Worm (Caenorhabditis elegans) whole organism, young adult: ENCODE measurements around the gene ZK131.11.

Experiments used
- B0019.2 ChIP-seq: fragments of 200-800 bp; sonication (Bioruptor generic); conservative IDR thresholded peaks from 2 replicates; pipeline ENCODE4 v1.3.6; 2022; ENCODE audit warnings: missing genetic modification reagents, missing genetic modification characterization, missing compliant biosample characterization
- D2030.7 ChIP-seq: fragments of 200-800 bp; sonication (Bioruptor generic); IDR thresholded peaks from 2 replicates; pipeline ENCODE4 v1.3.6; 2022; ENCODE audit warnings: missing genetic modification reagents, missing genetic modification characterization, missing compliant biosample characterization
- F57C9.4 ChIP-seq: sonication (generic microtip); optimal IDR thresholded peaks from 2 replicates; lab custom pipeline; 2017; ENCODE audit warnings: mild to moderate bottlenecking, missing genetic modification characterization, missing compliant biosample characterization
- T26A5.8 ChIP-seq: sonication (generic microtip); optimal IDR thresholded peaks from 2 replicates; lab custom pipeline; 2016; ENCODE audit warnings: missing genetic modification characterization, missing compliant biosample characterization
- ama-1 ChIP-seq, 3 experiments: fragments of 150-350 bp in 1 of 3; sonication (generic microtip) in 2 of 3; optimal IDR thresholded peaks; 2 replicates each; lab custom pipeline; 2014 to 2018; ENCODE audit warnings: missing biosample characterization in 2 of 3, missing genetic modification characterization in 2 of 3, missing genetic modification reagents in 2 of 3
- bed-1 ChIP-seq: fragments of 200-800 bp; sonication (Bioruptor generic); IDR thresholded peaks from 2 replicates; pipeline ENCODE4 v1.3.6; 2022; ENCODE audit warnings: missing genetic modification reagents, missing genetic modification characterization, missing compliant biosample characterization
- dpl-1 ChIP-seq: fragments of 150-350 bp; optimal IDR thresholded peaks from 2 replicates; lab custom pipeline; 2014; ENCODE audit warnings: missing biosample characterization, missing genetic modification reagents, missing genetic modification characterization
- madf-8 ChIP-seq: fragments of 200-800 bp; sonication (Bioruptor generic); conservative IDR thresholded peaks from 2 replicates; pipeline ENCODE4 v1.3.6; 2022; ENCODE audit warnings: missing genetic modification reagents, missing genetic modification characterization, missing compliant biosample characterization
- mes-4 ChIP-seq: sonication (generic microtip); optimal IDR thresholded peaks from 2 replicates; lab custom pipeline; 2016; ENCODE audit warnings: missing genotype, missing genetic modification characterization, missing compliant biosample characterization
- mxl-1 ChIP-seq: sonication (generic microtip); optimal IDR thresholded peaks from 2 replicates; lab custom pipeline; 2016; ENCODE audit warnings: missing genetic modification characterization, missing compliant biosample characterization
- snpc-4 ChIP-seq, 5 experiments: fragments of 150-350 bp in 1 of 5; sonication (generic microtip) in 4 of 5; optimal IDR thresholded peaks; 2 replicates each; lab custom pipeline; 2014 to 2018; ENCODE audit warnings: missing genetic modification characterization in 5 of 5, missing biosample characterization in 3 of 5, antibody characterized with exemption in 2 of 5, mild to moderate bottlenecking in 2 of 5, missing compliant biosample characterization in 2 of 5, missing genotype in 2 of 5, moderate library complexity in 2 of 5, missing genetic modification reagents in 1 of 5
- zim-3 ChIP-seq: sonication (generic microtip); optimal IDR thresholded peaks from 2 replicates; lab custom pipeline; 2017; ENCODE audit warnings: mild to moderate bottlenecking, missing genetic modification characterization, moderate library complexity, missing compliant biosample characterization

- no peak for TF ChIP-seq mxl-1 (tag; lab: Kevin White, UChicago)
- TF ChIP-seq bed-1 (GFP tag; lab: Robert Waterston, UW), result no peak
- TF ChIP-seq zim-3 (tag; lab: Kevin White, UChicago), result no peak
- TF ChIP-seq ama-1 (optimal IDR thresholded peaks at IDR 0.05; lab: Kevin White, UChicago), result no peak
- TF ChIP-seq ama-1 (GFP tag; optimal IDR thresholded peaks at IDR 0.05; lab: Kevin White, UChicago), result no peak
- TF ChIP-seq B0019.2 (GFP tag; lab: Robert Waterston, UW), result no peak
- no peak for TF ChIP-seq madf-8 (GFP tag; lab: Robert Waterston, UW)
- no peak for TF ChIP-seq F57C9.4 (tag; lab: Kevin White, UChicago)
- no peak for TF ChIP-seq snpc-4 (GFP tag; optimal IDR thresholded peaks at IDR 0.05; lab: Kevin White, UChicago)
- TF ChIP-seq snpc-4 (tag; optimal IDR thresholded peaks at IDR 0.05; lab: Kevin White, UChicago), result no peak
- no peak for TF ChIP-seq T26A5.8
- TF ChIP-seq mes-4 (tag; lab: Kevin White, UChicago), result no peak
- TF ChIP-seq dpl-1 (GFP tag; lab: Kevin White, UChicago), result no peak
- TF ChIP-seq D2030.7 (GFP tag; lab: Robert Waterston, UW), result no peak
Measured at ce11 chrII:13791570-13792279, at the start of gene ZK131.11.
